Worm (Caenorhabditis elegans) whole organism, late embryonic: Measurements from ENCODE around the gene T24C2.3.

Experiments
- C08G9.2 ChIP-seq: sonication (generic microtip); optimal IDR thresholded peaks from 2 replicates; lab custom pipeline; 2016; ENCODE audit warnings: mild to moderate bottlenecking, missing genetic modification characterization, moderate library complexity, missing compliant biosample characterization
- F13H6.1 ChIP-seq: sonication (generic microtip); optimal IDR thresholded peaks from 2 replicates; lab custom pipeline; 2016; ENCODE audit warnings: missing genetic modification characterization, missing compliant biosample characterization
- K02D7.2 ChIP-seq: sonication (generic microtip); optimal IDR thresholded peaks from 2 replicates; lab custom pipeline; 2017; ENCODE audit warnings: mild to moderate bottlenecking, missing genetic modification characterization, missing compliant biosample characterization
- K09A11.1 ChIP-seq: sonication (generic microtip); optimal IDR thresholded peaks from 2 replicates; lab custom pipeline; 2017; ENCODE audit warnings: antibody characterized with exemption, mild to moderate bottlenecking, missing genetic modification characterization, missing compliant biosample characterization; ENCODE audit not compliant: insufficient read depth
- ahr-1 ChIP-seq: sonication (generic microtip); optimal IDR thresholded peaks from 2 replicates; lab custom pipeline; 2016; ENCODE audit warnings: missing genetic modification characterization, missing compliant biosample characterization
- ama-1 ChIP-seq: fragments of 150-350 bp; optimal IDR thresholded peaks from 2 replicates; lab custom pipeline; 2014
- ceh-19 ChIP-seq: fragments of 200-800 bp; sonication (Bioruptor generic); optimal IDR thresholded peaks from 2 replicates; lab custom pipeline; 2018; ENCODE audit warnings: mild to moderate bottlenecking, missing genetic modification characterization, missing compliant biosample characterization
- ceh-22 ChIP-seq: sonication (generic microtip); optimal IDR thresholded peaks from 2 replicates; lab custom pipeline; 2017; ENCODE audit warnings: missing biosample characterization, missing genetic modification characterization
- ceh-30 ChIP-seq: fragments of 150-350 bp; optimal IDR thresholded peaks from 2 replicates; lab custom pipeline; 2014; ENCODE audit warnings: missing biosample characterization, missing genetic modification characterization
- ceh-31 ChIP-seq: sonication (generic microtip); optimal IDR thresholded peaks from 2 replicates; lab custom pipeline; 2016; ENCODE audit warnings: missing genetic modification characterization, missing compliant biosample characterization
- ceh-34 ChIP-seq: sonication (generic microtip); optimal IDR thresholded peaks from 2 replicates; lab custom pipeline; 2016; ENCODE audit warnings: mild to moderate bottlenecking, missing genetic modification characterization, missing compliant biosample characterization
- dve-1 ChIP-seq: sonication (generic microtip); optimal IDR thresholded peaks from 2 replicates; lab custom pipeline; 2017; ENCODE audit warnings: antibody characterized with exemption, mild to moderate bottlenecking, missing genetic modification characterization, missing compliant biosample characterization
- elt-2 ChIP-seq: sonication (generic microtip); optimal IDR thresholded peaks from 2 replicates; lab custom pipeline; 2016; ENCODE audit warnings: missing genetic modification reagents, missing genetic modification characterization, missing compliant biosample characterization
- fkh-6 ChIP-seq: sonication (generic microtip); optimal IDR thresholded peaks from 2 replicates; lab custom pipeline; 2016; ENCODE audit warnings: missing genetic modification characterization, missing compliant biosample characterization
- gmeb-2 ChIP-seq: sonication (generic microtip); optimal IDR thresholded peaks from 2 replicates; lab custom pipeline; 2016; ENCODE audit warnings: missing genetic modification characterization, inconsistent platforms, missing compliant biosample characterization
- hlh-30 ChIP-seq: sonication (generic microtip); optimal IDR thresholded peaks from 2 replicates; lab custom pipeline; 2017; ENCODE audit warnings: antibody characterized with exemption, missing genetic modification characterization, missing compliant biosample characterization; ENCODE audit not compliant: insufficient read depth
- hlh-6 ChIP-seq: sonication (generic microtip); optimal IDR thresholded peaks from 2 replicates; lab custom pipeline; 2016; ENCODE audit warnings: missing genotype, missing genetic modification characterization, missing compliant biosample characterization
- hlh-8 ChIP-seq: sonication (generic microtip); optimal IDR thresholded peaks from 2 replicates; lab custom pipeline; 2016; ENCODE audit warnings: missing genotype, missing genetic modification characterization, missing compliant biosample characterization
- lim-6 ChIP-seq: sonication (generic microtip); optimal IDR thresholded peaks from 2 replicates; lab custom pipeline; 2016; ENCODE audit warnings: missing genetic modification characterization, missing compliant biosample characterization
- madf-2 ChIP-seq: sonication (generic microtip); optimal IDR thresholded peaks from 2 replicates; lab custom pipeline; 2017; ENCODE audit warnings: missing genetic modification characterization, missing compliant biosample characterization
- nfya-1 ChIP-seq: sonication (generic microtip); optimal IDR thresholded peaks from 2 replicates; lab custom pipeline; 2017; ENCODE audit warnings: missing genetic modification characterization, mild to moderate bottlenecking, missing compliant biosample characterization, antibody characterized with exemption, moderate library complexity
- nhr-232 ChIP-seq: sonication (generic microtip); optimal IDR thresholded peaks from 2 replicates; lab custom pipeline; 2016; ENCODE audit warnings: missing genetic modification characterization, missing compliant biosample characterization
- npax-4 ChIP-seq: sonication (generic microtip); optimal IDR thresholded peaks from 2 replicates; lab custom pipeline; 2016; ENCODE audit warnings: missing genetic modification characterization, missing compliant biosample characterization
- odd-2 ChIP-seq: sonication (generic microtip); optimal IDR thresholded peaks from 2 replicates; lab custom pipeline; 2017; ENCODE audit warnings: antibody characterized with exemption, mild to moderate bottlenecking, missing genetic modification characterization, missing compliant biosample characterization
- pag-3 ChIP-seq: sonication (generic microtip); optimal IDR thresholded peaks from 2 replicates; lab custom pipeline; 2016; ENCODE audit warnings: missing compliant biosample characterization, missing genetic modification characterization, borderline replicate concordance
- pat-9 ChIP-seq: fragments of 200-800 bp; sonication (Bioruptor generic); optimal IDR thresholded peaks from 2 replicates; lab custom pipeline; 2018; ENCODE audit warnings: mild to moderate bottlenecking, missing genetic modification characterization, moderate library complexity, missing compliant biosample characterization
- pha-2 ChIP-seq: sonication (generic microtip); optimal IDR thresholded peaks from 2 replicates; lab custom pipeline; 2017; ENCODE audit warnings: mild to moderate bottlenecking, missing genetic modification characterization, missing compliant biosample characterization
- pqm-1 ChIP-seq: sonication (generic microtip); optimal IDR thresholded peaks from 2 replicates; lab custom pipeline; 2016; ENCODE audit warnings: missing genetic modification characterization, missing compliant biosample characterization
- ref-2 ChIP-seq: sonication (generic microtip); optimal IDR thresholded peaks from 2 replicates; lab custom pipeline; 2016; ENCODE audit warnings: missing genetic modification characterization, missing compliant biosample characterization
- rnt-1 ChIP-seq: sonication (generic microtip); optimal IDR thresholded peaks from 2 replicates; lab custom pipeline; 2016; ENCODE audit warnings: missing genetic modification characterization, missing compliant biosample characterization
- sox-2 ChIP-seq: fragments of 200-800 bp; sonication (Bioruptor generic); IDR thresholded peaks from 2 replicates; pipeline ENCODE4 v1.3.6; 2022; ENCODE audit warnings: missing genetic modification reagents, missing genetic modification characterization, missing compliant biosample characterization
- ttx-3 ChIP-seq: sonication (generic microtip); optimal IDR thresholded peaks from 2 replicates; lab custom pipeline; 2016; ENCODE audit warnings: missing genetic modification reagents, missing genetic modification characterization, missing compliant biosample characterization
- unc-3 ChIP-seq, 2 experiments: fragments of 200-800 bp in 1 of 2; sonication (Bioruptor generic) in 1 of 2; sonication (generic microtip) in 1 of 2; conservative IDR thresholded peaks in 1 of 2; optimal IDR thresholded peaks in 1 of 2; 2 replicates each; pipeline versions ENCODE4 v1.3.6 to Lab custom; 2016 to 2022; ENCODE audit warnings: missing compliant biosample characterization in 2 of 2, missing genetic modification characterization in 2 of 2, missing genetic modification reagents in 1 of 2
- unc-42 ChIP-seq: sonication (generic microtip); optimal IDR thresholded peaks from 2 replicates; lab custom pipeline; 2016; ENCODE audit warnings: missing genotype, missing genetic modification characterization, missing compliant biosample characterization
- unc-86 ChIP-seq: sonication (generic microtip); optimal IDR thresholded peaks from 2 replicates; lab custom pipeline; 2016; ENCODE audit warnings: missing genetic modification characterization, missing compliant biosample characterization
- zip-5 ChIP-seq: sonication (generic microtip); optimal IDR thresholded peaks from 2 replicates; lab custom pipeline; 2016; ENCODE audit warnings: missing genetic modification characterization, missing compliant biosample characterization

T24C2.3 gene

ce11 chrX:14543224-14543623 lies at the start of gene T24C2.3:
Gene T24C2.3, plus strand, starts transcription at chrX:14543524.
- no peak for TF ChIP-seq rnt-1 (tag; lab: Kevin White, UChicago)
- no peak for TF ChIP-seq dve-1
- no peak for TF ChIP-seq ceh-34 (tag; lab: Kevin White, UChicago)
- TF ChIP-seq nfya-1 (tag; lab: Kevin White, UChicago): no peak
- TF ChIP-seq hlh-6: no peak
- TF ChIP-seq K02D7.2: no peak
- TF ChIP-seq ahr-1 (tag; lab: Kevin White, UChicago): no peak
- no peak for TF ChIP-seq nhr-232 (tag; lab: Kevin White, UChicago)
- no peak for TF ChIP-seq pag-3 (tag; lab: Kevin White, UChicago)
- TF ChIP-seq F13H6.1 (tag; lab: Kevin White, UChicago): no peak
- TF ChIP-seq pqm-1 (tag; lab: Kevin White, UChicago): no peak
- TF ChIP-seq pha-2: no peak
- TF ChIP-seq odd-2 (tag; lab: Kevin White, UChicago): no peak
- TF ChIP-seq pat-9 (tag; lab: Kevin White, UChicago): no peak
- no peak for TF ChIP-seq zip-5 (tag; lab: Kevin White, UChicago)

ce11 chrX:14495075-14495474 lies 48.2 kb upstream of the T24C2.3 start:
- TF ChIP-seq gmeb-2 (tag; lab: Kevin White, UChicago) (no peak), fkh-6 (tag; lab: Kevin White, UChicago) (no peak), ama-1 (lab: Kevin White, UChicago) (no peak), sox-2 (no peak), ceh-22 (no peak), ceh-19 (no peak), unc-3 (GFP tag; conservative IDR thresholded peaks at IDR 0.05; lab: Robert Waterston, UW) (no peak), unc-3 (tag; optimal IDR thresholded peaks at IDR 0.05; lab: Kevin White, UChicago) (no peak), ceh-30 (no peak), unc-42 (tag; lab: Kevin White, UChicago) (no peak), npax-4 (tag; lab: Kevin White, UChicago) (no peak)
- TF ChIP-seq, all 69 proteins: peak for 0

- TF ChIP-seq ceh-19 (no peak), hlh-30 (tag; lab: Kevin White, UChicago) (no peak), ceh-31 (no peak), dve-1 (no peak), elt-2 (tag; lab: Kevin White, UChicago) (no peak), madf-2 (no peak), hlh-8 (tag; lab: Kevin White, UChicago) (no peak), ref-2 (tag; lab: Kevin White, UChicago) (no peak), ttx-3 (tag; lab: Kevin White, UChicago) (no peak), rnt-1 (tag; lab: Kevin White, UChicago) (no peak), unc-86 (tag; lab: Kevin White, UChicago) (no peak), K09A11.1 (tag; lab: Kevin White, UChicago) (no peak), lim-6 (tag; lab: Kevin White, UChicago) (no peak), nhr-232 (tag; lab: Kevin White, UChicago) (no peak)
Observed at ce11 chrX:14495785-14496184, 47.5 kb upstream of the T24C2.3 start, which contains the start of gene ztf-14. Gene ztf-14, plus strand, starts transcription at chrX:14496085.

- no peak for TF ChIP-seq C08G9.2 (tag; lab: Kevin White, UChicago)
- peak; percentile 1 for TF ChIP-seq elt-2 (tag; lab: Kevin White, UChicago)
Observed at ce11 chrX:14496545-14496944, 46.8 kb upstream of the T24C2.3 start.
